Worm (Caenorhabditis elegans) whole organism, L4 larva: Measurements from ENCODE around the gene ajm-1.

ENCODE experiments used
- F10B5.3 ChIP-seq: sonication (generic microtip); optimal IDR thresholded peaks from 2 replicates; lab custom pipeline; 2016; ENCODE audit warnings: mild to moderate bottlenecking, missing genetic modification characterization, missing compliant biosample characterization
- F44E2.7 ChIP-seq: fragments of 200-800 bp; sonication (Bioruptor generic); IDR thresholded peaks from 2 replicates; pipeline ENCODE4 v2.1.2; 2022; ENCODE audit warnings: missing genetic modification characterization, missing compliant biosample characterization
- T20F7.1 ChIP-seq: fragments of 200-800 bp; sonication (Bioruptor generic); optimal IDR thresholded peaks from 2 replicates; lab custom pipeline; 2018; ENCODE audit warnings: mild to moderate bottlenecking, missing genetic modification characterization, missing compliant biosample characterization
- Y105C5A.15 ChIP-seq: fragments of 200-800 bp; sonication (Bioruptor generic); IDR thresholded peaks from 2 replicates; pipeline ENCODE4 v1.3.6; 2022; ENCODE audit warnings: missing genetic modification characterization, missing compliant biosample characterization
- Y48G9A.11 ChIP-seq: fragments of 200-800 bp; sonication (Bioruptor generic); IDR thresholded peaks from 2 replicates; pipeline ENCODE4 v1.3.6; 2022; ENCODE audit warnings: missing genetic modification reagents, missing genetic modification characterization, missing compliant biosample characterization
- Y75B8A.6 ChIP-seq: fragments of 200-800 bp; sonication (Bioruptor generic); IDR thresholded peaks from 2 replicates; pipeline ENCODE4 v1.3.6; 2022; ENCODE audit warnings: missing genetic modification reagents, missing genetic modification characterization, missing compliant biosample characterization
- aha-1 ChIP-seq: fragments of 150-350 bp; peaks from one replicate; lab custom pipeline; 2014; ENCODE audit warnings: missing biosample characterization, missing genetic modification characterization
- ama-1 ChIP-seq: fragments of 150-350 bp; optimal IDR thresholded peaks from 2 replicates; lab custom pipeline; 2014; ENCODE audit warnings: inconsistent platforms, mixed read lengths
- attf-4 ChIP-seq: sonication (generic microtip); optimal IDR thresholded peaks from 3 replicates; lab custom pipeline; 2017; ENCODE audit warnings: missing biosample characterization, missing genetic modification characterization
- ceh-20 ChIP-seq: fragments of 200-800 bp; sonication (Bioruptor generic); IDR thresholded peaks from 2 replicates; pipeline ENCODE4 v1.3.6; 2022; ENCODE audit warnings: missing genetic modification reagents, missing genetic modification characterization, missing compliant biosample characterization
- ceh-28 ChIP-seq: fragments of 150-350 bp; optimal IDR thresholded peaks from 2 replicates; lab custom pipeline; 2014; ENCODE audit warnings: missing biosample characterization, missing genetic modification reagents, missing genetic modification characterization
- ceh-44 ChIP-seq: fragments of 200-800 bp; sonication (Bioruptor generic); IDR thresholded peaks from 2 replicates; pipeline ENCODE4 v1.3.6; 2022; ENCODE audit warnings: missing genetic modification reagents, missing genetic modification characterization, missing compliant biosample characterization
- ces-1 ChIP-seq: fragments of 150-350 bp; sonication (generic microtip); optimal IDR thresholded peaks from 4 replicates; lab custom pipeline; 2014; ENCODE audit warnings: missing biosample characterization, missing genetic modification reagents, missing genetic modification characterization
- ctbp-1 ChIP-seq: fragments of 200-800 bp; sonication (Bioruptor generic); IDR thresholded peaks from 2 replicates; pipeline ENCODE4 v1.3.6; 2022; ENCODE audit warnings: missing genetic modification reagents, missing genetic modification characterization, missing compliant biosample characterization
- daf-16 ChIP-seq, 3 experiments: sonication (generic microtip); optimal IDR thresholded peaks; 2 replicates each; lab custom pipeline; 2016 to 2017; ENCODE audit warnings: missing genetic modification characterization in 3 of 3, missing genetic modification reagents in 3 of 3, mild to moderate bottlenecking in 2 of 3, missing compliant biosample characterization in 2 of 3, missing biosample characterization in 1 of 3, moderate library complexity in 1 of 3
- dmd-6 ChIP-seq: fragments of 200-800 bp; sonication (Bioruptor generic); IDR thresholded peaks from 2 replicates; pipeline ENCODE4 v1.3.6; 2022; ENCODE audit warnings: missing genetic modification reagents, missing genetic modification characterization, missing compliant biosample characterization
- dve-1 ChIP-seq: sonication (generic microtip); optimal IDR thresholded peaks from 2 replicates; lab custom pipeline; 2017; ENCODE audit warnings: antibody characterized with exemption, mild to moderate bottlenecking, missing genetic modification characterization, missing compliant biosample characterization; ENCODE audit not compliant: insufficient read depth
- egl-27 ChIP-seq: sonication (generic microtip); optimal IDR thresholded peaks from 3 replicates; lab custom pipeline; 2017; ENCODE audit warnings: missing biosample characterization, missing genetic modification reagents, missing genetic modification characterization
- hif-1 ChIP-seq, 2 experiments: sonication (generic microtip); optimal IDR thresholded peaks; 2 replicates each; lab custom pipeline; 2016 to 2017; ENCODE audit warnings: missing compliant biosample characterization in 2 of 2, missing genetic modification characterization in 2 of 2, missing genetic modification reagents in 2 of 2, missing genotype in 2 of 2, mild to moderate bottlenecking in 1 of 2
- hlh-11 ChIP-seq: fragments of 200-800 bp; sonication (Bioruptor generic); optimal IDR thresholded peaks from 2 replicates; lab custom pipeline; 2018; ENCODE audit warnings: mild to moderate bottlenecking, missing genetic modification characterization, missing compliant biosample characterization
- hlh-30 ChIP-seq: sonication (generic microtip); optimal IDR thresholded peaks from 2 replicates; lab custom pipeline; 2017; ENCODE audit warnings: antibody characterized with exemption, mild to moderate bottlenecking, missing genetic modification characterization, missing compliant biosample characterization; ENCODE audit not compliant: insufficient read depth
- lin-1 ChIP-seq: fragments of 200-800 bp; sonication (Bioruptor generic); IDR thresholded peaks from 2 replicates; pipeline ENCODE4 v1.3.6; 2022; ENCODE audit warnings: missing genetic modification reagents, missing genetic modification characterization, missing compliant biosample characterization
- lin-13 ChIP-seq: fragments of 150-350 bp; optimal IDR thresholded peaks from 2 replicates; lab custom pipeline; 2014; ENCODE audit warnings: missing biosample characterization, missing genetic modification reagents, missing genetic modification characterization
- lin-38 ChIP-seq: fragments of 200-800 bp; sonication (Bioruptor generic); IDR thresholded peaks from 2 replicates; pipeline ENCODE4 v1.3.6; 2022; ENCODE audit warnings: missing genetic modification reagents, missing genetic modification characterization, missing compliant biosample characterization
- lir-3 ChIP-seq: sonication (generic microtip); optimal IDR thresholded peaks from 2 replicates; lab custom pipeline; 2016; ENCODE audit warnings: mild to moderate bottlenecking, missing genetic modification characterization, missing compliant biosample characterization
- lsy-2 ChIP-seq, 2 experiments: fragments of 150-350 bp in 1 of 2; sonication (generic microtip) in 1 of 2; optimal IDR thresholded peaks; 2 replicates each; lab custom pipeline; 2014 to 2017; ENCODE audit warnings: missing biosample characterization in 2 of 2, missing genetic modification characterization in 2 of 2
- mdl-1 ChIP-seq, 2 experiments: fragments of 150-350 bp in 1 of 2; sonication (generic microtip) in 1 of 2; optimal IDR thresholded peaks; 2 replicates each; lab custom pipeline; 2014 to 2017; ENCODE audit warnings: missing biosample characterization in 2 of 2, missing genetic modification characterization in 2 of 2
- mdt-29 ChIP-seq: fragments of 200-800 bp; sonication (Bioruptor generic); IDR thresholded peaks from 2 replicates; pipeline ENCODE4 v1.3.6; 2022; ENCODE audit warnings: missing genetic modification reagents, missing genetic modification characterization, missing compliant biosample characterization
- mep-1 ChIP-seq: fragments of 150-350 bp; sonication (generic microtip); optimal IDR thresholded peaks from 3 replicates; lab custom pipeline; 2014; ENCODE audit warnings: missing biosample characterization, missing genetic modification characterization
- mes-2 ChIP-seq: sonication (generic microtip); optimal IDR thresholded peaks from 2 replicates; lab custom pipeline; 2016; ENCODE audit warnings: missing genotype, mild to moderate bottlenecking, missing genetic modification characterization, missing compliant biosample characterization; ENCODE audit not compliant: poor library complexity, severe bottlenecking
- nhr-237 ChIP-seq: sonication (generic microtip); optimal IDR thresholded peaks from 2 replicates; lab custom pipeline; 2017; ENCODE audit warnings: missing biosample characterization, missing genetic modification characterization
- nhr-25 ChIP-seq: sonication (generic microtip); optimal IDR thresholded peaks from 2 replicates; lab custom pipeline; 2017; ENCODE audit warnings: missing genetic modification characterization, mild to moderate bottlenecking, missing compliant biosample characterization, antibody characterized with exemption, moderate library complexity, borderline replicate concordance; ENCODE audit not compliant: insufficient read depth
- nhr-28 ChIP-seq: fragments of 150-350 bp; optimal IDR thresholded peaks from 2 replicates; lab custom pipeline; 2014; ENCODE audit warnings: missing biosample characterization, missing genetic modification characterization
- nhr-6 ChIP-seq: fragments of 150-350 bp; optimal IDR thresholded peaks from 2 replicates; lab custom pipeline; 2014; ENCODE audit warnings: missing biosample characterization, missing genetic modification characterization
- nhr-77 ChIP-seq: fragments of 150-350 bp; optimal IDR thresholded peaks from 2 replicates; lab custom pipeline; 2014; ENCODE audit warnings: missing biosample characterization, missing genetic modification characterization
- pha-4 ChIP-seq, 2 experiments: fragments of 150-350 bp in 1 of 2; fragments of 200-800 bp in 1 of 2; sonication (Bioruptor generic) in 1 of 2; IDR thresholded peaks in 1 of 2; optimal IDR thresholded peaks in 1 of 2; 2 replicates each; pipeline versions ENCODE4 v1.3.6 to Lab custom; 2014 to 2022; ENCODE audit warnings: missing genetic modification characterization in 2 of 2, missing genetic modification reagents in 2 of 2, missing biosample characterization in 1 of 2, missing compliant biosample characterization in 1 of 2
- php-3 ChIP-seq: fragments of 200-800 bp; sonication (Bioruptor generic); IDR thresholded peaks from 2 replicates; pipeline ENCODE4 v1.3.6; 2022; ENCODE audit warnings: missing genetic modification reagents, missing genetic modification characterization, missing compliant biosample characterization
- pqm-1 ChIP-seq: sonication (generic microtip); optimal IDR thresholded peaks from 2 replicates; lab custom pipeline; 2017; ENCODE audit warnings: missing biosample characterization, missing genetic modification characterization
- snpc-1.2 ChIP-seq: fragments of 200-800 bp; sonication (Bioruptor generic); IDR thresholded peaks from 2 replicates; pipeline ENCODE4 v1.3.6; 2022; ENCODE audit warnings: missing genetic modification reagents, missing genetic modification characterization, missing compliant biosample characterization
- spr-1 ChIP-seq: sonication (generic microtip); optimal IDR thresholded peaks from 2 replicates; lab custom pipeline; 2016; ENCODE audit warnings: mild to moderate bottlenecking, missing genetic modification characterization, missing compliant biosample characterization
- unc-39 ChIP-seq: sonication (generic microtip); optimal IDR thresholded peaks from 2 replicates; lab custom pipeline; 2017; ENCODE audit warnings: missing biosample characterization, missing genetic modification characterization
- zfp-3 ChIP-seq: fragments of 200-800 bp; sonication (Bioruptor generic); conservative IDR thresholded peaks from 2 replicates; pipeline ENCODE4 v1.3.6; 2022; ENCODE audit warnings: missing genetic modification reagents, missing genetic modification characterization, missing compliant biosample characterization

The ajm-1 gene

DNA sequence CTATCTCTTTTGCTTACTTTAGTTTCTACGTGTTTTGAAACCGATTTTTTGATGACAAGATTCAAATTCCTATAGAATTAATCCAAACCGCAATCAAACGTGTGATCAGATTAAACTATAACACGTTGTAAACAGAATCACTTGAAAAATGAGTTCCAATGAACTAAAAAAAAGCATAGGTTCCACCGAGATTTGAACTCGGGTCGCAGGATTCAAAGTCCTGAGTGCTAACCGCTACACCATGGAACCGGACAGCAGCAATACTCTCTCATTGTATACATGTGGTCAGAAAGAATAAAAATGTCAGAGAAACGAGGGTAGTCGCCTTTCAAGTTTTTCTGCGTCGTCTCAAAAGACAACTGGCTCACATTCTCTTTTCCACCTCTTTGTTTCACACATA is 8.6 kb downstream of the ajm-1 start (continued):
- TF ChIP-seq hif-1 (tag; optimal IDR thresholded peaks at IDR 0.05; lab: Kevin White, UChicago) (no peak), lin-38 (GFP tag; lab: Robert Waterston, UW) (peak; percentile 78), dve-1 (tag; lab: Kevin White, UChicago) (peak; percentile 24), ceh-44 (GFP tag; lab: Robert Waterston, UW) (peak; percentile 66), nhr-237 (no peak), snpc-1.2 (GFP tag; lab: Robert Waterston, UW) (peak; percentile 91), lin-1 (GFP tag; lab: Robert Waterston, UW) (peak; percentile 51; the same call in 1 of the 2 replicates), egl-27 (tag; lab: Kevin White, UChicago) (no peak), mdl-1 (tag; optimal IDR thresholded peaks at IDR 0.05; lab: Kevin White, UChicago) (peak in 1 of 2 experiments; percentile 0), ama-1 (lab: Kevin White, UChicago) (no peak), lsy-2 (tag; optimal IDR thresholded peaks at IDR 0.05; lab: Kevin White, UChicago) (peak in 1 of 2 experiments; percentile 56), Y105C5A.15 (GFP tag; lab: Robert Waterston, UW) (peak; percentile 85), nhr-77 (peak; percentile 47), attf-4 (no peak), spr-1 (tag; lab: Kevin White, UChicago) (peak; percentile 53), nhr-25 (no peak), mep-1 (tag; lab: Kevin White, UChicago) (peak; percentile 66), nhr-28 (peak; percentile 17), T20F7.1 (GFP tag; lab: Kevin White, UChicago) (peak; percentile 50), lir-3 (tag; lab: Kevin White, UChicago) (peak; percentile 63), F44E2.7 (peak; percentile 47; the same call in 1 of the 2 replicates), hlh-30 (tag; lab: Kevin White, UChicago) (peak; percentile 47), ces-1 (GFP tag; lab: Kevin White, UChicago) (peak; percentile 30), ctbp-1 (GFP tag; lab: Robert Waterston, UW) (peak; percentile 74), mes-2 (tag; lab: Kevin White, UChicago) (peak; percentile 81), Y48G9A.11 (GFP tag; lab: Robert Waterston, UW) (peak; percentile 33; the same call in 1 of the 2 replicates)

ce11 chrX:9091873-9092272 is 9.1 kb downstream of the ajm-1 start:
- TF ChIP-seq pha-4 (GFP tag; IDR thresholded peaks at IDR 0.05; lab: Robert Waterston, UW), result no peak
- peak; percentile 67 for TF ChIP-seq pha-4 (tag; optimal IDR thresholded peaks at IDR 0.05; lab: Kevin White, UChicago)
- TF ChIP-seq egl-27 (tag; lab: Kevin White, UChicago), result no peak
- TF ChIP-seq, all 104 proteins: peak for 1

- no peak for TF ChIP-seq mdt-29 (GFP tag; lab: Robert Waterston, UW)
- TF ChIP-seq F10B5.3, result no peak
- TF ChIP-seq egl-27 (tag; lab: Kevin White, UChicago), result no peak
- no peak for TF ChIP-seq daf-16 (GFP tag; optimal IDR thresholded peaks at IDR 0.05; lab: Kevin White, UChicago)
- TF ChIP-seq daf-16 (tag; optimal IDR thresholded peaks at IDR 0.05; lab: Kevin White, UChicago), result peak; percentile 80
- TF ChIP-seq nhr-6 (tag; lab: Kevin White, UChicago), result peak; percentile 12
- peak; percentile 10 for TF ChIP-seq mes-2 (tag; lab: Kevin White, UChicago)
- no peak for TF ChIP-seq unc-39 (tag; lab: Kevin White, UChicago)
- 0 out of 2 replicates have a peak, but pooled peaks have one; percentile 37 for TF ChIP-seq ceh-20 (GFP tag; lab: Robert Waterston, UW)
- TF ChIP-seq lin-13 (GFP tag; lab: Kevin White, UChicago), result no peak
- TF ChIP-seq T20F7.1 (GFP tag; lab: Kevin White, UChicago), result no peak
- no peak for TF ChIP-seq zfp-3 (GFP tag; lab: Robert Waterston, UW)
- 0 out of 2 replicates have a peak, but pooled peaks have one; percentile 38 for TF ChIP-seq php-3 (GFP tag; lab: Robert Waterston, UW)
- TF ChIP-seq pqm-1, result peak; percentile 85
- peak; percentile 56 for TF ChIP-seq dmd-6 (GFP tag; lab: Robert Waterston, UW)
- TF ChIP-seq Y75B8A.6 (GFP tag; lab: Robert Waterston, UW), result no peak
- TF ChIP-seq hlh-11, result peak; percentile 60
- TF ChIP-seq nhr-28, result peak; percentile 51
- no peak for TF ChIP-seq aha-1
- no peak for TF ChIP-seq ceh-28 (tag; lab: Kevin White, UChicago)
- TF ChIP-seq dve-1 (tag; lab: Kevin White, UChicago), result peak; percentile 58
Observed at ce11 chrX:9096861-9097260, 14.1 kb downstream of the ajm-1 start.
